Fruit fly (Drosophila melanogaster): ENCODE measurements around the gene ERR.

DNA sequence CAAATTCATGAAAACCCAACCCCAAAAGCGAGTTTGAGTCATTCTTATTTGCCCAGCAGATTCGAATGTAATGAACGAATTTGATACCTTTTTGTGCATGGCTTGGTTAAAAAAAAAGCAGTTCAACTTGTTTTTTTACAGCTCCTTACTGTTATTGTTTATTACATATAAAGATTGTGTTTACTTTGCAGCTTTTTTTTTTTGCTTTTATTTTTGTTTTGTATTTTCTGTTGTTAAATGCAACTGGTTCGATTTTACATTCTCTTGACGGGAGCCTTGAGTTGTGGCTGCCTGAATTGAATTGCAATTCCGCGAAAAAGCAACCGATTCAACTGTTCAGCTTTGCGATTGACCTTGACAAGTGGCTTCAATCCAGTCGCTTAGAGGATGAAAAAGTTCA lies 31.9 kb downstream of the ERR start:
- TF ChIP-seq rib (GFP tag; IDR thresholded peaks at IDR 0.05) (no peak), ab (GFP tag; optimal IDR thresholded peaks at IDR 0.05) (no peak), gcm (GFP tag; optimal IDR thresholded peaks at IDR 0.05) (no peak)

Data from whole organism, embryonic.